Fruit fly (Drosophila melanogaster): ENCODE data around the gene CG10026.

Gene CG10026

dm6 chr2L:19506323-19506722 lies 52.3 kb downstream of the CG10026 start (continued):
- TF ChIP-seq ac (GFP tag; optimal IDR thresholded peaks at IDR 0.05) (no peak), gcm2 (GFP tag; optimal IDR thresholded peaks at IDR 0.05) (no peak), CG6175 (GFP tag; IDR thresholded peaks at IDR 0.05) (no peak), MTF-1 (GFP tag; optimal IDR thresholded peaks at IDR 0.05; ENCODE audit: borderline replicate concordance) (no peak), CG16863 (GFP tag; optimal IDR thresholded peaks at IDR 0.05) (no peak), exex (tag; optimal IDR thresholded peaks at IDR 0.05) (peak; percentile 70), GATAe (GFP tag; conservative IDR thresholded peaks at IDR 0.05) (peak; percentile 87), CG17568 (GFP tag; optimal IDR thresholded peaks at IDR 0.05) (no peak), CG2116 (GFP tag; optimal IDR thresholded peaks at IDR 0.05) (no peak), HmgZ (tag; optimal IDR thresholded peaks at IDR 0.05) (peak; percentile 51), jigr1 (GFP tag; IDR thresholded peaks at IDR 0.05) (no peak), row (GFP tag; IDR thresholded peaks at IDR 0.05) (peak; percentile 35; the same call in 1 of the 3 replicates), TFAM (GFP tag; optimal IDR thresholded peaks at IDR 0.05) (no peak), CG1529 (GFP tag; optimal IDR thresholded peaks at IDR 0.05) (no peak), sd (tag; optimal IDR thresholded peaks at IDR 0.05) (peak; percentile 96), lbe (GFP tag; optimal IDR thresholded peaks at IDR 0.05) (no peak), MBD-R2 (GFP tag; IDR thresholded peaks at IDR 0.05) (0 out of 2 replicates have a peak, but pooled peaks have one; percentile 15), CG16815 (GFP tag; optimal IDR thresholded peaks at IDR 0.05) (no peak), esg (GFP tag; conservative IDR thresholded peaks at IDR 0.05) (no peak), run (tag; optimal IDR thresholded peaks at IDR 0.05) (no peak), Med (GFP tag) (peak; percentile 8), CG7271 (tag; optimal IDR thresholded peaks at IDR 0.05) (no peak), E2f2 (GFP tag; IDR thresholded peaks at IDR 0.05) (no peak), hkb (optimal IDR thresholded peaks at IDR 0.05) (no peak), hkb (GFP tag; IDR thresholded peaks at IDR 0.05) (no peak)
